Fruit fly (Drosophila melanogaster): ENCODE measurements around the gene CG14207.

Gene CG14207

dm6 chrX:19651757-19652419 lies 46.9 kb downstream of the CG14207 start, which contains the start of the genes Ranbp21 and Elys (continued):
- peak; percentile 5 for TF ChIP-seq CG1621 (tag; optimal IDR thresholded peaks at IDR 0.05)
- no peak for TF ChIP-seq CG11762 (GFP tag; optimal IDR thresholded peaks at IDR 0.05; ENCODE audit: insufficient read depth)
- no peak for TF ChIP-seq net (GFP tag; optimal IDR thresholded peaks at IDR 0.05)
- peak; percentile 74 for TF ChIP-seq Sox14 (GFP tag; optimal IDR thresholded peaks at IDR 0.05)
- TF ChIP-seq Ets21C (GFP tag; optimal IDR thresholded peaks at IDR 0.05), result peak; percentile 56
- no peak for TF ChIP-seq CG6808 (GFP tag; optimal IDR thresholded peaks at IDR 0.05)
- TF ChIP-seq CG6792 (GFP tag; optimal IDR thresholded peaks at IDR 0.05), result no peak
- peak; percentile 66; the same call in 2 of the 3 replicates for TF ChIP-seq CG6163 (GFP tag; IDR thresholded peaks at IDR 0.05)
- no peak for TF ChIP-seq vri (GFP tag; optimal IDR thresholded peaks at IDR 0.05)
- TF ChIP-seq CG4318 (GFP tag; optimal IDR thresholded peaks at IDR 0.05), result no peak
- peak; percentile 77 for TF ChIP-seq Eip78C (GFP tag)
- no peak for TF ChIP-seq pdm3 (GFP tag; optimal IDR thresholded peaks at IDR 0.05)
- TF ChIP-seq CG15336 (GFP tag; IDR thresholded peaks at IDR 0.05), result no peak
- no peak for TF ChIP-seq fkh (GFP tag; optimal IDR thresholded peaks at IDR 0.05)
- TF ChIP-seq spab (GFP tag; optimal IDR thresholded peaks at IDR 0.05), result no peak
- TF ChIP-seq CG8119 (GFP tag; IDR thresholded peaks at IDR 0.05), result no peak
- no peak for TF ChIP-seq Smox (GFP tag; optimal IDR thresholded peaks at IDR 0.05)
- peak; percentile 58 for TF ChIP-seq esn (GFP tag; optimal IDR thresholded peaks at IDR 0.05)
